Fruit fly (Drosophila melanogaster): Measurements from ENCODE around the gene Fgop2.

dm6 chr2L:6916345-6916744 lies 28.7 kb downstream of the Fgop2 start, which contains the start of gene CG32829:
- TF ChIP-seq fd59A (GFP tag; optimal IDR thresholded peaks at IDR 0.05): no peak
- no peak for TF ChIP-seq eg (GFP tag; IDR thresholded peaks at IDR 0.05)
- TF ChIP-seq CG11902 (GFP tag; optimal IDR thresholded peaks at IDR 0.05): no peak
- TF ChIP-seq CG7368 (GFP tag; optimal IDR thresholded peaks at IDR 0.05): no peak
- TF ChIP-seq dac (GFP tag; optimal IDR thresholded peaks at IDR 0.05): no peak
- TF ChIP-seq CG10631 (GFP tag; optimal IDR thresholded peaks at IDR 0.05): no peak
- no peak for TF ChIP-seq Hr39 (GFP tag; optimal IDR thresholded peaks at IDR 0.05)
- no peak for TF ChIP-seq CG15336 (GFP tag; IDR thresholded peaks at IDR 0.05)
- no peak for TF ChIP-seq achi (GFP tag; optimal IDR thresholded peaks at IDR 0.05)
- no peak for TF ChIP-seq Ets21C (GFP tag; optimal IDR thresholded peaks at IDR 0.05)
- no peak for TF ChIP-seq Sox102F (GFP tag; optimal IDR thresholded peaks at IDR 0.05)
- TF ChIP-seq Lpt (GFP tag; optimal IDR thresholded peaks at IDR 0.05): no peak
- TF ChIP-seq lz (GFP tag; optimal IDR thresholded peaks at IDR 0.05): no peak
- no peak for TF ChIP-seq esn (GFP tag; optimal IDR thresholded peaks at IDR 0.05)

Measured in whole organism, prepupa.